Fruit fly (Drosophila melanogaster) whole organism, embryonic: Measurements from ENCODE around the gene Grip75.

Experiments used
- BEAF-32 ChIP-seq: fragments of 200-800 bp; sonication (Bioruptor generic); optimal IDR thresholded peaks from 3 replicates; lab custom pipeline; 2017; ENCODE audit warnings: missing biosample characterization, missing genetic modification characterization, mild to moderate bottlenecking, moderate library complexity, missing genetic modification reagents
- Blimp-1 ChIP-seq: fragments of 200-800 bp; sonication (Bioruptor generic); optimal IDR thresholded peaks from 3 replicates; lab custom pipeline; 2018; ENCODE audit warnings: missing biosample characterization, missing genetic modification characterization, mild to moderate bottlenecking, moderate library complexity, missing genetic modification reagents
- CG10431 ChIP-seq: fragments of 200-800 bp; sonication (Bioruptor generic); optimal IDR thresholded peaks from 3 replicates; lab custom pipeline; 2018; ENCODE audit warnings: missing biosample characterization, mild to moderate bottlenecking, missing genetic modification characterization
- CG10543 ChIP-seq: fragments of 200-800 bp; sonication (Bioruptor generic); optimal IDR thresholded peaks from 3 replicates; lab custom pipeline; 2017; ENCODE audit warnings: missing biosample characterization, mild to moderate bottlenecking, missing genetic modification characterization, moderate library complexity
- CG11456 ChIP-seq: fragments of 200-800 bp; sonication (Bioruptor generic); IDR thresholded peaks from 3 replicates; pipeline ENCODE4 v1.3.6; 2022; ENCODE audit warnings: missing biosample characterization, missing genetic modification characterization
- CG13624 ChIP-seq: fragments of 200-800 bp; sonication (Bioruptor generic); optimal IDR thresholded peaks from 2 replicates; lab custom pipeline; 2016; ENCODE audit warnings: missing biosample characterization, missing genetic modification characterization
- CG15073 ChIP-seq: fragments of 200-800 bp; sonication (Bioruptor generic); optimal IDR thresholded peaks from 2 replicates; lab custom pipeline; 2016; ENCODE audit warnings: missing biosample characterization, missing genetic modification characterization
- CG1647 ChIP-seq: fragments of 200-800 bp; sonication (Bioruptor generic); optimal IDR thresholded peaks from 3 replicates; lab custom pipeline; 2016; ENCODE audit warnings: missing biosample characterization, missing genetic modification characterization
- CG17359 ChIP-seq: fragments of 200-800 bp; sonication (Bioruptor generic); optimal IDR thresholded peaks from 3 replicates; lab custom pipeline; 2018; ENCODE audit warnings: missing biosample characterization, mild to moderate bottlenecking, missing genetic modification characterization, moderate library complexity
- CG17568 ChIP-seq: fragments of 200-800 bp; sonication (Bioruptor generic); optimal IDR thresholded peaks from 2 replicates; lab custom pipeline; 2018; ENCODE audit warnings: missing biosample characterization, mild to moderate bottlenecking, missing genetic modification characterization, moderate library complexity
- CG32767 ChIP-seq: fragments of 200-800 bp; sonication (Bioruptor generic); IDR thresholded peaks from 2 replicates; pipeline ENCODE4 v1.3.6; 2022; ENCODE audit warnings: missing biosample characterization, missing genetic modification characterization
- CG32772 ChIP-seq: fragments of 200-800 bp; sonication (Bioruptor generic); IDR thresholded peaks from 2 replicates; pipeline ENCODE4 v1.3.6; 2022; ENCODE audit warnings: missing biosample characterization, missing genetic modification characterization
- CG34376 ChIP-seq: fragments of 200-800 bp; sonication (Bioruptor generic); optimal IDR thresholded peaks from 2 replicates; lab custom pipeline; 2018; ENCODE audit warnings: missing biosample characterization, mild to moderate bottlenecking, missing genetic modification characterization
- CG4820 ChIP-seq: fragments of 200-800 bp; sonication (Bioruptor generic); optimal IDR thresholded peaks from 3 replicates; lab custom pipeline; 2016; ENCODE audit warnings: missing biosample characterization, missing genetic modification characterization
- CG6854 ChIP-seq: fragments of 200-800 bp; sonication (Bioruptor generic); optimal IDR thresholded peaks from 3 replicates; lab custom pipeline; 2017; ENCODE audit warnings: missing biosample characterization, mild to moderate bottlenecking, missing genetic modification characterization
- CHES-1-like ChIP-seq: fragments of 200-800 bp; sonication (Bioruptor generic); optimal IDR thresholded peaks from 2 replicates; lab custom pipeline; 2016; ENCODE audit warnings: missing biosample characterization, missing genetic modification characterization
- D19B ChIP-seq: fragments of 200-800 bp; sonication (Bioruptor generic); optimal IDR thresholded peaks from 2 replicates; lab custom pipeline; 2017; ENCODE audit warnings: missing biosample characterization, mild to moderate bottlenecking, missing genetic modification characterization
- GATAe ChIP-seq: fragments of 200-800 bp; sonication (Bioruptor generic); conservative IDR thresholded peaks from 2 replicates; pipeline ENCODE4 v1.3.6; 2022; ENCODE audit warnings: missing biosample characterization, missing genetic modification characterization
- Lpt ChIP-seq: fragments of >200 bp; optimal IDR thresholded peaks from 2 replicates; lab custom pipeline; 2018; ENCODE audit warnings: missing biosample characterization, missing genetic modification characterization
- Mad ChIP-seq: fragments of 200-800 bp; sonication (Bioruptor generic); optimal IDR thresholded peaks from 2 replicates; lab custom pipeline; 2016; ENCODE audit warnings: missing biosample characterization, missing genetic modification characterization
- Med ChIP-seq: fragments of 200-800 bp; sonication (Bioruptor generic); peaks from one replicate; lab custom pipeline; 2016; ENCODE audit warnings: missing biosample characterization, missing genetic modification characterization, mild to moderate bottlenecking, inconsistent platforms, moderate library complexity
- Oli ChIP-seq: fragments of 200-800 bp; sonication (Bioruptor generic); optimal IDR thresholded peaks from 2 replicates; lab custom pipeline; 2018; ENCODE audit warnings: missing biosample characterization, mild to moderate bottlenecking, missing genetic modification characterization, moderate library complexity
- Pdp1 ChIP-seq, 2 experiments: fragments of 200-800 bp; sonication (Bioruptor generic); optimal IDR thresholded peaks; 3 replicates each; lab custom pipeline; 2016; ENCODE audit warnings: missing biosample characterization in 2 of 2, missing genetic modification characterization in 2 of 2, mild to moderate bottlenecking in 1 of 2, moderate library complexity in 1 of 2
- Ravus ChIP-seq: fragments of 200-800 bp; sonication (Bioruptor generic); IDR thresholded peaks from 2 replicates; pipeline ENCODE4 v1.3.6; 2022; ENCODE audit warnings: missing biosample characterization, missing genetic modification characterization
- Six4 ChIP-seq: fragments of 200-800 bp; sonication (Bioruptor generic); optimal IDR thresholded peaks from 2 replicates; lab custom pipeline; 2016; ENCODE audit warnings: missing biosample characterization, missing genetic modification characterization
- Sry-δ ChIP-seq: fragments of 200-800 bp; sonication (Bioruptor generic); optimal IDR thresholded peaks from 2 replicates; lab custom pipeline; 2016; ENCODE audit warnings: missing biosample characterization, missing genetic modification characterization
- Tbp ChIP-seq: fragments of >200 bp; optimal IDR thresholded peaks from 2 replicates; lab custom pipeline; 2018; ENCODE audit warnings: missing biosample characterization, missing genetic modification characterization
- ab ChIP-seq: fragments of 200-800 bp; sonication (Bioruptor generic); optimal IDR thresholded peaks from 2 replicates; lab custom pipeline; 2016; ENCODE audit warnings: missing biosample characterization, missing genetic modification characterization
- chinmo ChIP-seq: fragments of 200-800 bp; sonication (Bioruptor generic); IDR thresholded peaks from 4 replicates; pipeline ENCODE4 v1.3.6; 2022; ENCODE audit warnings: missing biosample characterization, missing genetic modification characterization; ENCODE audit not compliant: partially characterized antibody
- chm ChIP-seq: fragments of 200-800 bp; sonication (Bioruptor generic); IDR thresholded peaks from 2 replicates; pipeline ENCODE4 v1.3.6; 2022; ENCODE audit warnings: missing biosample characterization, missing genetic modification characterization
- esg ChIP-seq: fragments of 200-800 bp; sonication (Bioruptor generic); conservative IDR thresholded peaks from 2 replicates; pipeline ENCODE4 v1.3.6; 2022; ENCODE audit warnings: missing biosample characterization, missing genetic modification characterization
- ewg ChIP-seq: fragments of 200-800 bp; sonication (Bioruptor generic); optimal IDR thresholded peaks from 3 replicates; lab custom pipeline; 2017; ENCODE audit warnings: mild to moderate bottlenecking, missing biosample characterization, missing genetic modification reagents, missing genetic modification characterization
- exex ChIP-seq: fragments of 200-800 bp; sonication (Bioruptor generic); optimal IDR thresholded peaks from 4 replicates; lab custom pipeline; 2018; ENCODE audit warnings: missing biosample characterization, mild to moderate bottlenecking, missing genetic modification characterization, moderate library complexity
- jigr1 ChIP-seq: fragments of 200-800 bp; sonication (Bioruptor generic); IDR thresholded peaks from 3 replicates; pipeline ENCODE4 v1.3.6; 2022; ENCODE audit warnings: missing biosample characterization, missing genetic modification characterization
- kah ChIP-seq: fragments of 200-800 bp; sonication (Bioruptor generic); optimal IDR thresholded peaks from 2 replicates; lab custom pipeline; 2018; ENCODE audit warnings: missing biosample characterization, mild to moderate bottlenecking, missing genetic modification characterization
- lab ChIP-seq: fragments of 200-800 bp; sonication (Bioruptor generic); optimal IDR thresholded peaks from 3 replicates; lab custom pipeline; 2017; ENCODE audit warnings: missing biosample characterization, missing genetic modification characterization, mild to moderate bottlenecking, moderate library complexity, missing genetic modification reagents
- lola ChIP-seq, 3 experiments: fragments of >200 bp in 2 of 3; fragments of 200-800 bp in 1 of 3; sonication (Bioruptor generic) in 1 of 3; optimal IDR thresholded peaks; 2 replicates each; lab custom pipeline; 2017 to 2019; ENCODE audit warnings: missing biosample characterization in 3 of 3, missing genetic modification characterization in 3 of 3, mild to moderate bottlenecking in 1 of 3, moderate library complexity in 1 of 3
- mirr ChIP-seq: fragments of 200-800 bp; sonication (Bioruptor generic); optimal IDR thresholded peaks from 3 replicates; lab custom pipeline; 2018; ENCODE audit warnings: missing biosample characterization, mild to moderate bottlenecking, missing genetic modification characterization
- oc ChIP-seq: fragments of 200-800 bp; sonication (Bioruptor generic); optimal IDR thresholded peaks from 2 replicates; lab custom pipeline; 2018; ENCODE audit warnings: missing biosample characterization, mild to moderate bottlenecking, missing genetic modification characterization, moderate library complexity
- org-1 ChIP-seq: fragments of 200-800 bp; sonication (Bioruptor generic); optimal IDR thresholded peaks from 2 replicates; lab custom pipeline; 2017; ENCODE audit warnings: missing biosample characterization, missing genetic modification characterization
- pnt ChIP-seq: fragments of 200-800 bp; sonication (Bioruptor generic); optimal IDR thresholded peaks from 3 replicates; lab custom pipeline; 2016; ENCODE audit warnings: missing biosample characterization, missing genetic modification characterization
- ro ChIP-seq: fragments of 200-800 bp; sonication (Bioruptor generic); IDR thresholded peaks from 2 replicates; pipeline ENCODE4 v1.3.6; 2022; ENCODE audit warnings: missing biosample characterization, missing genetic modification characterization
- sd ChIP-seq: fragments of 200-800 bp; sonication (Bioruptor generic); optimal IDR thresholded peaks from 3 replicates; lab custom pipeline; 2018; ENCODE audit warnings: missing biosample characterization, mild to moderate bottlenecking, missing genetic modification characterization, moderate library complexity
- seq ChIP-seq: fragments of 200-800 bp; sonication (Bioruptor generic); IDR thresholded peaks from 2 replicates; pipeline ENCODE4 v1.3.6; 2022; ENCODE audit warnings: missing biosample characterization, missing genetic modification characterization
- so ChIP-seq: fragments of 200-800 bp; sonication (Bioruptor generic); IDR thresholded peaks from 3 replicates; pipeline ENCODE4 v1.3.6; 2022; ENCODE audit warnings: missing biosample characterization, missing genetic modification characterization
- ttk ChIP-seq: fragments of 200-800 bp; sonication (Bioruptor generic); IDR thresholded peaks from 2 replicates; pipeline ENCODE4 v2.1.2; 2022; ENCODE audit warnings: missing biosample characterization, missing genetic modification characterization
- tup ChIP-seq: fragments of 200-800 bp; sonication (Bioruptor generic); optimal IDR thresholded peaks from 2 replicates; lab custom pipeline; 2016; ENCODE audit warnings: missing biosample characterization, mild to moderate bottlenecking, missing genetic modification characterization, moderate library complexity
- usp ChIP-seq: fragments of >200 bp; optimal IDR thresholded peaks from 2 replicates; lab custom pipeline; 2017; ENCODE audit warnings: missing biosample characterization, missing genetic modification characterization
- wek ChIP-seq: fragments of 200-800 bp; sonication (Bioruptor generic); optimal IDR thresholded peaks from 3 replicates; lab custom pipeline; 2018; ENCODE audit warnings: missing biosample characterization, mild to moderate bottlenecking, missing genetic modification characterization, moderate library complexity
- z ChIP-seq: fragments of 200-800 bp; sonication (Bioruptor generic); IDR thresholded peaks from 3 replicates; pipeline ENCODE4 v1.3.6; 2022; ENCODE audit warnings: missing biosample characterization, missing genetic modification characterization
- zen2 ChIP-seq: fragments of 200-800 bp; sonication (Bioruptor generic); IDR thresholded peaks from 3 replicates; pipeline ENCODE4 v1.3.6; 2022; ENCODE audit warnings: missing biosample characterization, missing genetic modification characterization; ENCODE audit not compliant: partially characterized antibody

Gene Grip75

DNA sequence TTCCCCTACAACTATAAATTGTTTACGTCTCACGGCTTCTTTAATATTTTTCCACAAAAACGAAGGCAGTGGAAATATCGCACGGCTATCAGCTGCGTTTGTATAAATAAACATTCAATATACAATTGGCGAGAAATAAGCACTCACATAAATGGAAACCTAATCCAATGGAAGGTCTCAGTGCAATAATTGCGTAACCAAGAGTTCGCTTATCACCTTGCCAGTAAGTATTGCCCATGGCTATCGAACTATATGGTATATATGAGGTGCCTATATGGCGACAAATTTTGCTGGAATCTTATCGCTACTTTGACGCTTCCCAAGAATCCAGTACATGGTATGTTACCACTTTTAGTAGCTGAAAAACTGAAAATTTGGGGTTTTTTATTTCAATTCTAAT lies 19.1 kb downstream of the Grip75 start:
- no peak for TF ChIP-seq CG11456 (GFP tag; lab: Robert Waterston, UW)
- peak; percentile 12 for TF ChIP-seq CG34376 (GFP tag; lab: Kevin White, UChicago)
- no peak for TF ChIP-seq CG10431 (GFP tag; lab: Kevin White, UChicago)
- 0 out of 4 replicates have a peak, but pooled peaks have one; percentile 78 for TF ChIP-seq chinmo
- TF ChIP-seq CG15073 (GFP tag; lab: Kevin White, UChicago), result no peak
- TF ChIP-seq jigr1 (GFP tag; lab: Robert Waterston, UW), result no peak
- TF ChIP-seq Ravus, result no peak
- TF ChIP-seq CG6854, result no peak
- no peak for TF ChIP-seq usp (GFP tag; lab: Kevin White, UChicago)
- peak; percentile 24 for TF ChIP-seq mirr
- TF ChIP-seq ro, result no peak
- TF ChIP-seq CG17568, result peak; percentile 1
- TF ChIP-seq CG1647, result no peak
- no peak for TF ChIP-seq pnt (GFP tag; lab: Kevin White, UChicago)
- TF ChIP-seq GATAe, result peak; percentile 46; the same call in 1 of the 2 replicates
- no peak for TF ChIP-seq BEAF-32 (GFP tag; lab: Kevin White, UChicago)
- TF ChIP-seq ewg, result no peak
- peak; percentile 72 for TF ChIP-seq sd (tag; lab: Kevin White, UChicago)
- no peak for TF ChIP-seq CHES-1-like
- no peak for TF ChIP-seq wek
- TF ChIP-seq lab (GFP tag; lab: Kevin White, UChicago), result peak; percentile 15
- no peak for TF ChIP-seq CG10543
- no peak for TF ChIP-seq CG13624 (GFP tag; lab: Kevin White, UChicago)
- TF ChIP-seq Mad, result no peak
- peak; percentile 60 for TF ChIP-seq exex
- TF ChIP-seq z, result no peak
- TF ChIP-seq D19B (GFP tag; lab: Kevin White, UChicago), result no peak
- no peak for TF ChIP-seq CG32772
- no peak for TF ChIP-seq CG32767 (GFP tag; lab: Robert Waterston, UW)
- TF ChIP-seq Lpt (GFP tag; lab: Kevin White, UChicago), result no peak
- no peak for TF ChIP-seq seq (GFP tag; lab: Robert Waterston, UW)
- no peak for TF ChIP-seq Tbp (GFP tag; lab: Kevin White, UChicago)
- TF ChIP-seq Blimp-1 (GFP tag; lab: Kevin White, UChicago), result no peak
- TF ChIP-seq Six4, result no peak
- no peak for TF ChIP-seq oc
- TF ChIP-seq Pdp1 (GFP tag; optimal IDR thresholded peaks at IDR 0.05; lab: Kevin White, UChicago), result peak in 1 of 2 experiments; percentile 94
- no peak for TF ChIP-seq Sry-δ (GFP tag; lab: Kevin White, UChicago)
- no peak for TF ChIP-seq kah (GFP tag; lab: Kevin White, UChicago)
- TF ChIP-seq zen2 (GFP tag; lab: Robert Waterston, UW), result no peak
- no peak for TF ChIP-seq ab (GFP tag; lab: Kevin White, UChicago)
- TF ChIP-seq CG4820 (GFP tag; lab: Kevin White, UChicago), result no peak
- no peak for TF ChIP-seq chm (GFP tag; lab: Robert Waterston, UW)
- no peak for TF ChIP-seq esg (GFP tag; lab: Robert Waterston, UW)
- no peak for TF ChIP-seq tup (GFP tag; lab: Kevin White, UChicago)
- no peak for TF ChIP-seq lola (GFP tag; optimal IDR thresholded peaks at IDR 0.05; lab: Kevin White, UChicago)
- peak; percentile 58 for TF ChIP-seq Med (GFP tag; lab: Kevin White, UChicago)
- TF ChIP-seq Oli (tag; lab: Kevin White, UChicago), result no peak
- no peak for TF ChIP-seq ttk
- TF ChIP-seq org-1, result no peak
- peak; percentile 16; the same call in 1 of the 3 replicates for TF ChIP-seq so
- no peak for TF ChIP-seq CG17359 (tag; lab: Kevin White, UChicago)
